Fruit fly (Drosophila melanogaster): ENCODE results near the gene MBD-R2.

The MBD-R2 gene

DNA sequence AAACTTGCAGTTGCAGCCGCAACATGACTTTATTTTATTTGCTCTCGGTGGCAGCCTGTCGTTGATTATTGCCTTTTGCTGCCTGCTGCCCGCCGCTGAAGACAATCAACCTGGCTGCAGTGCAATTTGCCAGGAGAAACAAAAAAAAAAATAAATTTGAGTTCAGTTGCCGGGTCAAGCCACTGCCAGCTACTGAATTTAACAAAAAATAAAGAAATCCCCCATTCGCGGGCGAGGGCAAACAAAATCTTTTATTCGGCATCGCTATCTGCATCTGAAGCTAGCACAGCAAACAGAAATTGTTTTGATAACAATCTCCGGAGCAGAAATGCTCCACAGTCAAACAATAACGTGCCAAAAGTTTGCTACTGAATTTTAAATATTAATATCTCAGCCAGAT, 38.7 kb downstream of the MBD-R2 start:
- TF ChIP-seq ovo (GFP tag; optimal IDR thresholded peaks at IDR 0.05) (no peak), toe (GFP tag; optimal IDR thresholded peaks at IDR 0.05) (no peak), cic (GFP tag; optimal IDR thresholded peaks at IDR 0.05) (no peak), Crg-1 (GFP tag; optimal IDR thresholded peaks at IDR 0.05) (no peak), Mnt (GFP tag; optimal IDR thresholded peaks at IDR 0.05) (no peak), tj (GFP tag; optimal IDR thresholded peaks at IDR 0.05) (no peak), CG7045 (GFP tag; optimal IDR thresholded peaks at IDR 0.05) (no peak)

dm6 chr3R:12316420-12316819, 39.6 kb downstream of the MBD-R2 start:
- TF ChIP-seq cic (GFP tag; optimal IDR thresholded peaks at IDR 0.05): no peak
- no peak for TF ChIP-seq CG7045 (GFP tag; optimal IDR thresholded peaks at IDR 0.05)
- no peak for TF ChIP-seq CG12768 (GFP tag; optimal IDR thresholded peaks at IDR 0.05)
- TF ChIP-seq kay (GFP tag; ENCODE audit: borderline replicate concordance): no peak
- no peak for TF ChIP-seq CG11617 (GFP tag; optimal IDR thresholded peaks at IDR 0.05)
- TF ChIP-seq Hr96 (GFP tag; optimal IDR thresholded peaks at IDR 0.05): no peak
- TF ChIP-seq cnc (optimal IDR thresholded peaks at IDR 0.05): no peak

DNA sequence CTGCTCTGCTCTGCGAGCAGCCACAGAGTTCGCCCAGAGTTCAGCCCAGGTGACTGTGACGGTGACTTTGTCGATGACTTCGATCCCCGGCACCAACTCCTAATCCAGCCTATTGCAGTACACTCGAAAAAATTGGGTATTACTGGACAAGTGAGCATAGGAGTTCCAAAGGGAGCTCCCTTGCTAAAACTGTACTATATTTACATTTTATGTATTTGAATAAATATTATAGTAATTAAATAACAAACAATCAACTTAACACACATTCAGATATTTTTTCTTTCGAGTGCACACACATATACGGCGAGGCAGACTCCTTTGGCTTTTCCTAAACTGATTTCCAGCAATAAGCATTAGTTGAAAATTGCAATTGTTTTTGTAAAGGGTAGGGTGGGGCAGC, 40.6 kb downstream of the MBD-R2 start:
- TF ChIP-seq CG1620 (GFP tag; optimal IDR thresholded peaks at IDR 0.05): no peak
- no peak for TF ChIP-seq CG14711 (tag; optimal IDR thresholded peaks at IDR 0.05)

DNA sequence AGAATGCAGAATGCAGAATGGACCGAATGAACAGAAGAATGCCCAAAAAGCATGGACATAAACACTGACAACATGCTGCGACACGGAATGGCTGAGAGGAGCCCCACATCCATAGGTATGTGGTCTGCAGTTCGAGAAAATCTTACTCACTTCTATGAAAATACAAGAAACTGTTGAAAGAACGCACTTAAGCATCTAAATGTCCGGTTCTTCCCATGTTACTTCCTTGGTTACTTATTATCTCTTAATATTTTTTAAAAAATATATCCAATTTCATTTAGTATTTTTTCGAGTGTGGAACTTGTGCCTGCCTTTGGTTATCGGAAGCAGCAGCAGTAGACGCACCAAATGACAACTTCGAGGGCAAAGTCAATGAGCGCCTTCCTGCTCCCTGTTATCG, 41.8 kb downstream of the MBD-R2 start:
- TF ChIP-seq toe (GFP tag; optimal IDR thresholded peaks at IDR 0.05) (no peak), bab1 (GFP tag; optimal IDR thresholded peaks at IDR 0.05) (no peak), Crg-1 (GFP tag; optimal IDR thresholded peaks at IDR 0.05) (no peak), CG11617 (GFP tag; optimal IDR thresholded peaks at IDR 0.05) (no peak)

DNA sequence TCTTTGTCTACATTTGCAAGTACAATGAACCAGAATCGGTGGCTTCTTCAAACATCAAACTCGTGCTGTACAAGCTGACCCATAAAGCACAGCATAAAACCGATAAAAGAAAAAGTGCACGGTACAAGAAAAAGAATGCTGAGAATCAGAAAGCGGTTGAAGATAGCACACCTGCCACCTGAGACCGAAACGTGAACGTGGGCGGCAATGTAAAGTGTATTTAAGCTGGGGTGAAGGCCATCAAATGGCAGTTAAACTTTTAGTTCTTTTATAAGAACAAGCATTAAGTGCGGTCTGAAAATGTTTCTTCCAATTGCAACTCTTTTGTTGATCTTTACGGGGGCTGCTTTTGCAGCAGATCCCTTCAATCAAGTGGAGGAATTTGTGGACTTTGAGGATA, 45.0 kb downstream of the MBD-R2 start, which contains the start of gene CG4066:
Gene CG4066 (plus strand): TSS at position 301 of the 400 bp plus-strand sequence.
- no peak for TF ChIP-seq pad (GFP tag; optimal IDR thresholded peaks at IDR 0.05)
- no peak for TF ChIP-seq cnc (optimal IDR thresholded peaks at IDR 0.05)
- TF ChIP-seq bab1 (GFP tag; optimal IDR thresholded peaks at IDR 0.05): no peak
- no peak for TF ChIP-seq Mnt (GFP tag; optimal IDR thresholded peaks at IDR 0.05)
- TF ChIP-seq Hr96 (GFP tag; optimal IDR thresholded peaks at IDR 0.05): no peak
- no peak for TF ChIP-seq CG33017 (tag; optimal IDR thresholded peaks at IDR 0.05)
- no peak for TF ChIP-seq CG12768 (GFP tag; optimal IDR thresholded peaks at IDR 0.05)
- TF ChIP-seq Clk (GFP tag; optimal IDR thresholded peaks at IDR 0.05): no peak
- TF ChIP-seq cic (GFP tag; optimal IDR thresholded peaks at IDR 0.05): no peak
- TF ChIP-seq Crg-1 (GFP tag; optimal IDR thresholded peaks at IDR 0.05): no peak
- TF ChIP-seq toe (GFP tag; optimal IDR thresholded peaks at IDR 0.05): no peak

- no peak for TF ChIP-seq Hr96 (GFP tag; optimal IDR thresholded peaks at IDR 0.05)
- no peak for TF ChIP-seq tj (GFP tag; optimal IDR thresholded peaks at IDR 0.05)
- no peak for TF ChIP-seq CG5204 (GFP tag; optimal IDR thresholded peaks at IDR 0.05)
- TF ChIP-seq toe (GFP tag; optimal IDR thresholded peaks at IDR 0.05): no peak
- no peak for TF ChIP-seq CG11617 (GFP tag; optimal IDR thresholded peaks at IDR 0.05)
- no peak for TF ChIP-seq bab1 (GFP tag; optimal IDR thresholded peaks at IDR 0.05)
- no peak for TF ChIP-seq Clk (GFP tag; optimal IDR thresholded peaks at IDR 0.05)
- no peak for TF ChIP-seq CG12768 (GFP tag; optimal IDR thresholded peaks at IDR 0.05)
- no peak for TF ChIP-seq CG1620 (GFP tag; optimal IDR thresholded peaks at IDR 0.05)
- no peak for TF ChIP-seq cnc (optimal IDR thresholded peaks at IDR 0.05)
- TF ChIP-seq kay (GFP tag; ENCODE audit: borderline replicate concordance): no peak
- no peak for TF ChIP-seq ovo (GFP tag; optimal IDR thresholded peaks at IDR 0.05)
- no peak for TF ChIP-seq CG7045 (GFP tag; optimal IDR thresholded peaks at IDR 0.05)
- TF ChIP-seq CG33017 (tag; optimal IDR thresholded peaks at IDR 0.05): no peak
- TF ChIP-seq pad (GFP tag; optimal IDR thresholded peaks at IDR 0.05): no peak
These were observed 48.5 kb downstream of the MBD-R2 start for dm6 chr3R:12307569-12307968.

dm6 chr3R:12302915-12303314, 53.1 kb downstream of the MBD-R2 start:
- TF ChIP-seq CG12768 (GFP tag; optimal IDR thresholded peaks at IDR 0.05): no peak
- TF ChIP-seq Hr96 (GFP tag; optimal IDR thresholded peaks at IDR 0.05): no peak
- no peak for TF ChIP-seq bab1 (GFP tag; optimal IDR thresholded peaks at IDR 0.05)
- TF ChIP-seq Crg-1 (GFP tag; optimal IDR thresholded peaks at IDR 0.05): no peak
- peak; percentile 71 for TF ChIP-seq cic (GFP tag; optimal IDR thresholded peaks at IDR 0.05)
- no peak for TF ChIP-seq cnc (optimal IDR thresholded peaks at IDR 0.05)
- TF ChIP-seq kay (GFP tag; ENCODE audit: borderline replicate concordance): peak; percentile 6
- no peak for TF ChIP-seq ovo (GFP tag; optimal IDR thresholded peaks at IDR 0.05)
- TF ChIP-seq pad (GFP tag; optimal IDR thresholded peaks at IDR 0.05): no peak
